Worm (Caenorhabditis elegans) whole organism, mixed stage, embryonic: ENCODE data around the gene C33D3.5.

Experiments used
- M03D4.4 ChIP-seq: sonication (generic microtip); optimal IDR thresholded peaks from 2 replicates; lab custom pipeline; 2017; ENCODE audit warnings: mild to moderate bottlenecking, missing genetic modification characterization, missing compliant biosample characterization
- bed-3 ChIP-seq: fragments of 200-800 bp; sonication (Bioruptor generic); optimal IDR thresholded peaks from 3 replicates; lab custom pipeline; 2018; ENCODE audit warnings: mild to moderate bottlenecking, missing genetic modification characterization, moderate library complexity, missing compliant biosample characterization
- blmp-1 ChIP-seq: fragments of 150-350 bp; optimal IDR thresholded peaks from 2 replicates; lab custom pipeline; 2014; ENCODE audit warnings: missing biosample characterization, missing genetic modification characterization
- ceh-39 ChIP-seq: fragments of 150-350 bp; optimal IDR thresholded peaks from 2 replicates; lab custom pipeline; 2014; ENCODE audit warnings: missing biosample characterization, missing genetic modification characterization
- ceh-43 ChIP-seq: fragments of 200-800 bp; sonication (Bioruptor generic); optimal IDR thresholded peaks from 2 replicates; lab custom pipeline; 2018; ENCODE audit warnings: mild to moderate bottlenecking, missing genetic modification characterization, moderate library complexity, missing compliant biosample characterization
- ceh-83 ChIP-seq: fragments of 200-800 bp; sonication (Bioruptor generic); optimal IDR thresholded peaks from 2 replicates; lab custom pipeline; 2018; ENCODE audit warnings: mild to moderate bottlenecking, missing genetic modification characterization, missing compliant biosample characterization
- ces-1 ChIP-seq: fragments of 150-350 bp; optimal IDR thresholded peaks from 2 replicates; lab custom pipeline; 2014; ENCODE audit warnings: missing biosample characterization, missing genetic modification reagents, missing genetic modification characterization
- cnd-1 ChIP-seq: fragments of 200-800 bp; sonication (Bioruptor generic); optimal IDR thresholded peaks from 2 replicates; lab custom pipeline; 2018; ENCODE audit warnings: mild to moderate bottlenecking, missing genetic modification characterization, missing compliant biosample characterization
- drap-1 ChIP-seq: fragments of 200-800 bp; sonication (Bioruptor generic); optimal IDR thresholded peaks from 3 replicates; lab custom pipeline; 2018; ENCODE audit warnings: mild to moderate bottlenecking, missing genetic modification characterization, missing compliant biosample characterization
- elt-3 ChIP-seq: fragments of 150-350 bp; optimal IDR thresholded peaks from 2 replicates; lab custom pipeline; 2014; ENCODE audit warnings: missing biosample characterization, missing genetic modification characterization
- flh-1 ChIP-seq: fragments of 200-800 bp; sonication (Bioruptor generic); optimal IDR thresholded peaks from 2 replicates; lab custom pipeline; 2018; ENCODE audit warnings: mild to moderate bottlenecking, missing genetic modification characterization, moderate library complexity, missing compliant biosample characterization
- ham-2 ChIP-seq: fragments of 200-800 bp; sonication (Bioruptor generic); optimal IDR thresholded peaks from 2 replicates; lab custom pipeline; 2018; ENCODE audit warnings: mild to moderate bottlenecking, missing genetic modification characterization, missing compliant biosample characterization
- hlh-1 ChIP-seq: fragments of 150-350 bp; optimal IDR thresholded peaks from 2 replicates; lab custom pipeline; 2014; ENCODE audit warnings: missing biosample characterization, missing genetic modification reagents, missing genetic modification characterization
- lin-13 ChIP-seq: fragments of 150-350 bp; optimal IDR thresholded peaks from 2 replicates; lab custom pipeline; 2014; ENCODE audit warnings: missing biosample characterization, missing genetic modification characterization
- lin-32 ChIP-seq: fragments of 200-800 bp; sonication (Bioruptor generic); optimal IDR thresholded peaks from 2 replicates; lab custom pipeline; 2018; ENCODE audit warnings: mild to moderate bottlenecking, missing genetic modification characterization, missing compliant biosample characterization
- lsy-2 ChIP-seq: fragments of 150-350 bp; optimal IDR thresholded peaks from 2 replicates; lab custom pipeline; 2014; ENCODE audit warnings: missing biosample characterization, missing genetic modification characterization
- mab-5 ChIP-seq: fragments of 150-350 bp; optimal IDR thresholded peaks from 2 replicates; lab custom pipeline; 2014; ENCODE audit warnings: missing biosample characterization, missing genetic modification characterization
- mep-1 ChIP-seq: fragments of 150-350 bp; optimal IDR thresholded peaks from 2 replicates; lab custom pipeline; 2017; ENCODE audit warnings: missing biosample characterization, missing genetic modification reagents, missing genetic modification characterization, inconsistent platforms
- mls-2 ChIP-seq: sonication (generic microtip); optimal IDR thresholded peaks from 2 replicates; lab custom pipeline; 2016; ENCODE audit warnings: mild to moderate bottlenecking, missing genetic modification characterization, moderate library complexity, missing compliant biosample characterization
- nhr-12 ChIP-seq: fragments of 150-350 bp; optimal IDR thresholded peaks from 2 replicates; lab custom pipeline; 2014; ENCODE audit warnings: missing biosample characterization, missing genetic modification characterization
- nhr-2 ChIP-seq: fragments of 150-350 bp; optimal IDR thresholded peaks from 2 replicates; lab custom pipeline; 2014; ENCODE audit warnings: missing biosample characterization, missing genetic modification characterization
- nhr-237 ChIP-seq: fragments of 150-350 bp; optimal IDR thresholded peaks from 2 replicates; lab custom pipeline; 2014; ENCODE audit warnings: missing biosample characterization, missing genetic modification characterization
- nhr-28 ChIP-seq: fragments of 150-350 bp; optimal IDR thresholded peaks from 2 replicates; lab custom pipeline; 2014; ENCODE audit warnings: missing biosample characterization, missing genetic modification characterization
- nhr-76 ChIP-seq: sonication (generic microtip); optimal IDR thresholded peaks from 2 replicates; lab custom pipeline; 2017; ENCODE audit warnings: missing biosample characterization, missing genetic modification characterization
- pha-4 ChIP-seq: fragments of 150-350 bp; optimal IDR thresholded peaks from 2 replicates; lab custom pipeline; 2018; ENCODE audit warnings: missing biosample characterization, missing genetic modification reagents, missing genetic modification characterization
- sem-2 ChIP-seq: fragments of 200-800 bp; sonication (Bioruptor generic); optimal IDR thresholded peaks from 2 replicates; lab custom pipeline; 2018; ENCODE audit warnings: mild to moderate bottlenecking, missing genetic modification characterization, missing compliant biosample characterization
- snpc-4 ChIP-seq: fragments of 150-350 bp; optimal IDR thresholded peaks from 2 replicates; lab custom pipeline; 2014; ENCODE audit warnings: missing biosample characterization, missing genetic modification characterization
- sptf-1 ChIP-seq: sonication (generic microtip); optimal IDR thresholded peaks from 2 replicates; lab custom pipeline; 2017; ENCODE audit warnings: mild to moderate bottlenecking, missing genetic modification characterization, moderate library complexity, missing compliant biosample characterization
- tbx-8 ChIP-seq: fragments of 200-800 bp; sonication (Bioruptor generic); optimal IDR thresholded peaks from 2 replicates; lab custom pipeline; 2018; ENCODE audit warnings: mild to moderate bottlenecking, missing genetic modification characterization, moderate library complexity, missing compliant biosample characterization
- unc-120 ChIP-seq: sonication (generic microtip); optimal IDR thresholded peaks from 2 replicates; lab custom pipeline; 2017; ENCODE audit warnings: missing genetic modification characterization, missing compliant biosample characterization; ENCODE audit not compliant: poor library complexity, severe bottlenecking
- unc-39 ChIP-seq: fragments of 150-350 bp; optimal IDR thresholded peaks from 2 replicates; lab custom pipeline; 2014; ENCODE audit warnings: missing biosample characterization, missing genetic modification characterization
- unc-62 ChIP-seq: fragments of 150-350 bp; optimal IDR thresholded peaks from 2 replicates; lab custom pipeline; 2014; ENCODE audit warnings: missing biosample characterization, missing genetic modification reagents, missing genetic modification characterization
- zip-8 ChIP-seq: fragments of 150-350 bp; optimal IDR thresholded peaks from 2 replicates; lab custom pipeline; 2014; ENCODE audit warnings: missing biosample characterization, missing genetic modification characterization
- ztf-11 ChIP-seq: fragments of 150-350 bp; optimal IDR thresholded peaks from 2 replicates; lab custom pipeline; 2014; ENCODE audit warnings: missing biosample characterization, missing genetic modification characterization

The C33D3.5 gene

ce11 chrX:10491044-10491443, at the start of gene C33D3.5:
Gene C33D3.5 (plus strand): TSS chrX:10491344.
- TF ChIP-seq nhr-237 (tag; lab: Kevin White, UChicago) (no peak), lsy-2 (no peak), bed-3 (GFP tag; lab: Kevin White, UChicago) (no peak), pha-4 (tag; lab: Kevin White, UChicago) (no peak), ham-2 (GFP tag; lab: Kevin White, UChicago) (no peak), lin-32 (GFP tag; lab: Kevin White, UChicago) (no peak), unc-39 (tag; lab: Kevin White, UChicago) (no peak), tbx-8 (GFP tag; lab: Kevin White, UChicago) (no peak), nhr-12 (no peak), ztf-11 (no peak), ceh-39 (tag; lab: Kevin White, UChicago) (no peak), blmp-1 (tag; lab: Kevin White, UChicago) (no peak)

- TF ChIP-seq ztf-11 (no peak), mab-5 (tag; lab: Kevin White, UChicago) (no peak), ceh-43 (GFP tag; lab: Kevin White, UChicago) (no peak), sem-2 (GFP tag; lab: Kevin White, UChicago) (no peak), nhr-237 (tag; lab: Kevin White, UChicago) (no peak), ceh-39 (tag; lab: Kevin White, UChicago) (no peak), cnd-1 (tag; lab: Kevin White, UChicago) (no peak), nhr-28 (tag; lab: Kevin White, UChicago) (no peak), flh-1 (no peak), hlh-1 (no peak), lin-13 (tag; lab: Kevin White, UChicago) (no peak), snpc-4 (tag; lab: Kevin White, UChicago) (no peak), ceh-83 (GFP tag; lab: Kevin White, UChicago) (no peak), pha-4 (tag; lab: Kevin White, UChicago) (no peak), nhr-12 (no peak), zip-8 (tag; lab: Kevin White, UChicago) (no peak), mep-1 (tag; lab: Kevin White, UChicago) (no peak), lsy-2 (no peak), unc-120 (tag; lab: Kevin White, UChicago) (no peak), drap-1 (GFP tag; lab: Kevin White, UChicago) (no peak)
Measured at ce11 chrX:10443836-10444235, 47.3 kb upstream of the C33D3.5 start, which contains the start of gene C39B10.3. Gene C39B10.3 (plus strand): TSS chrX:10444136.

- TF ChIP-seq unc-120 (tag; lab: Kevin White, UChicago), result no peak
- TF ChIP-seq lsy-2, result no peak
- no peak for TF ChIP-seq zip-8 (tag; lab: Kevin White, UChicago)
- TF ChIP-seq, all 35 proteins: peak for 0
Measured at ce11 chrX:10444705-10445104, 46.4 kb upstream of the C33D3.5 start, which contains the start of gene C39B10.4. Gene C39B10.4 (plus strand): TSS chrX:10445005.

- no peak for TF ChIP-seq ceh-43 (GFP tag; lab: Kevin White, UChicago)
- no peak for TF ChIP-seq mls-2 (tag; lab: Kevin White, UChicago)
- no peak for TF ChIP-seq nhr-12
- no peak for TF ChIP-seq unc-62 (GFP tag; lab: Kevin White, UChicago)
- no peak for TF ChIP-seq mab-5 (tag; lab: Kevin White, UChicago)
- no peak for TF ChIP-seq M03D4.4 (tag; lab: Kevin White, UChicago)
- no peak for TF ChIP-seq lin-13 (tag; lab: Kevin White, UChicago)
- TF ChIP-seq nhr-2 (tag; lab: Kevin White, UChicago), result no peak
- no peak for TF ChIP-seq lsy-2
- no peak for TF ChIP-seq elt-3 (tag; lab: Kevin White, UChicago)
- TF ChIP-seq nhr-76 (tag; lab: Kevin White, UChicago), result no peak
- no peak for TF ChIP-seq cnd-1 (tag; lab: Kevin White, UChicago)
- no peak for TF ChIP-seq flh-1
- no peak for TF ChIP-seq mep-1 (tag; lab: Kevin White, UChicago)
- no peak for TF ChIP-seq sem-2 (GFP tag; lab: Kevin White, UChicago)
- TF ChIP-seq ces-1, result no peak
- TF ChIP-seq sptf-1 (tag; lab: Kevin White, UChicago), result no peak
- no peak for TF ChIP-seq drap-1 (GFP tag; lab: Kevin White, UChicago)
Measured at ce11 chrX:10446982-10447381, 44.2 kb upstream of the C33D3.5 start, which contains the start of gene C39B10.5. Gene C39B10.5 (plus strand): TSS chrX:10447343.
